Worm (Caenorhabditis elegans) whole organism, mixed stage, embryonic: Measurements from ENCODE around the gene C46C2.7.

Experiments
- bed-3 ChIP-seq: fragments of 200-800 bp; sonication (Bioruptor generic); optimal IDR thresholded peaks from 3 replicates; lab custom pipeline; 2018; ENCODE audit warnings: mild to moderate bottlenecking, missing genetic modification characterization, moderate library complexity, missing compliant biosample characterization
- ceh-43 ChIP-seq: fragments of 200-800 bp; sonication (Bioruptor generic); optimal IDR thresholded peaks from 2 replicates; lab custom pipeline; 2018; ENCODE audit warnings: mild to moderate bottlenecking, missing genetic modification characterization, moderate library complexity, missing compliant biosample characterization
- elt-1 ChIP-seq: sonication (generic microtip); optimal IDR thresholded peaks from 2 replicates; lab custom pipeline; 2017; ENCODE audit warnings: missing genetic modification characterization, mild to moderate bottlenecking, missing compliant biosample characterization, antibody characterized with exemption, moderate library complexity, borderline replicate concordance; ENCODE audit not compliant: insufficient read depth
- hlh-1 ChIP-seq: fragments of 150-350 bp; optimal IDR thresholded peaks from 2 replicates; lab custom pipeline; 2014; ENCODE audit warnings: missing biosample characterization, missing genetic modification reagents, missing genetic modification characterization
- lin-13 ChIP-seq: fragments of 150-350 bp; optimal IDR thresholded peaks from 2 replicates; lab custom pipeline; 2014; ENCODE audit warnings: missing biosample characterization, missing genetic modification characterization
- lsy-2 ChIP-seq: fragments of 150-350 bp; optimal IDR thresholded peaks from 2 replicates; lab custom pipeline; 2014; ENCODE audit warnings: missing biosample characterization, missing genetic modification characterization
- mep-1 ChIP-seq: fragments of 150-350 bp; optimal IDR thresholded peaks from 2 replicates; lab custom pipeline; 2017; ENCODE audit warnings: missing biosample characterization, missing genetic modification reagents, missing genetic modification characterization, inconsistent platforms
- nhr-237 ChIP-seq: fragments of 150-350 bp; optimal IDR thresholded peaks from 2 replicates; lab custom pipeline; 2014; ENCODE audit warnings: missing biosample characterization, missing genetic modification characterization
- snpc-4 ChIP-seq: fragments of 150-350 bp; optimal IDR thresholded peaks from 2 replicates; lab custom pipeline; 2014; ENCODE audit warnings: missing biosample characterization, missing genetic modification characterization
- sptf-1 ChIP-seq: sonication (generic microtip); optimal IDR thresholded peaks from 2 replicates; lab custom pipeline; 2017; ENCODE audit warnings: mild to moderate bottlenecking, missing genetic modification characterization, moderate library complexity, missing compliant biosample characterization
- unc-39 ChIP-seq: fragments of 150-350 bp; optimal IDR thresholded peaks from 2 replicates; lab custom pipeline; 2014; ENCODE audit warnings: missing biosample characterization, missing genetic modification characterization
- unc-62 ChIP-seq: fragments of 150-350 bp; optimal IDR thresholded peaks from 2 replicates; lab custom pipeline; 2014; ENCODE audit warnings: missing biosample characterization, missing genetic modification reagents, missing genetic modification characterization
- ztf-11 ChIP-seq: fragments of 150-350 bp; optimal IDR thresholded peaks from 2 replicates; lab custom pipeline; 2014; ENCODE audit warnings: missing biosample characterization, missing genetic modification characterization

DNA sequence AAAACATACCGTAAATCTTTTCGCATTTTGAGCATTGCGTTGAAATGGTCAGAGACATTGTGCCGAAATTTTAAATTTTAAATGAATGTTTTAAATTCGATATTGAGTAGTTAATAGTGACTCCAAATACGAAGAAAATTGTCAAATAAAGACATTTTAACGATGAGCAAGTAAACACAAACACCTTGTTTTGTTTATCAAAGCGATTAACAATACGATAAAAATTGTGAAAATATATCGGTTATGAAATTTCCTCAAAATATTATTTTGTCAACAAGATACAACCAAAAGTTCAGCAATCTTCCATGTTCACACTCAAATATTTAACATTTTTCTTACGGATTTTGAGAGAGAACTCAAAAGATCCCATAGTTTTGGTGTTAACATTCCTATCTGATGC, 40.4 kb upstream of the C46C2.7 start, which contains the start of gene F23B2.10:
- TF ChIP-seq snpc-4 (tag; lab: Kevin White, UChicago) (no peak), lin-13 (tag; lab: Kevin White, UChicago) (no peak), sptf-1 (no peak), hlh-1 (tag; lab: Kevin White, UChicago) (no peak), mep-1 (no peak), nhr-237 (tag; lab: Kevin White, UChicago) (no peak), bed-3 (GFP tag; lab: Kevin White, UChicago) (no peak), lsy-2 (tag; lab: Kevin White, UChicago) (no peak), unc-39 (tag; lab: Kevin White, UChicago) (no peak), elt-1 (tag; lab: Kevin White, UChicago) (no peak), ceh-43 (GFP tag; lab: Kevin White, UChicago) (no peak), unc-62 (GFP tag; lab: Kevin White, UChicago) (no peak), ztf-11 (tag; lab: Kevin White, UChicago) (no peak)
